6 worm cellular contexts compared by ENCODE assay signal in the genomic region with DNA sequence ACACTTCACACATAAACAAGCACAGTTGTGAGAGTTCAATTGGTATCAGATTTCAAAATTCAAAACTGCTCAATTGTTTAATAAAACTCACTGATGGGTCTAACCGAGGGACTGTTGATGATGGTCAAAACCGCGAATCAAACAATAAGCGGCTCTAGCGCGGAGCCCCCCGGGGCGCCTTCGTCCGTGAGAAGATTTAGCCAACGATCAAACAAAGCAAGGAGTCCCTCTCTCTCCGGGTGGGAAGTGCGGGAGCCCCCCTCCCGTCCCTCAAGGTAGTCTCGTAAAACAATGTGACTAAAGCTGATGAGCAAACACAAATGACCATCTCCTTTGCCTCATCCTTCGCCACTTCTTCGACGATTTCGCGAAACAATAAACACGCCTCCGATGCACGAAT.
TF ChIP-seq lines count a peak whose summit lies in the region.

No protein-coding gene starts in this region.

TF ChIP-seq in whole organism, L3 larva, 47 proteins besides CTCF, POLR2A, EP300 and RAD21:
- TF ChIP-seq jun-1 (tag; optimal IDR thresholded peaks at IDR 0.05; lab: Kevin White, UChicago) (no peak), pha-4 (tag; optimal IDR thresholded peaks at IDR 0.05; lab: Kevin White, UChicago) (peak; percentile 7), nhr-12 (tag; optimal IDR thresholded peaks at IDR 0.05; lab: Kevin White, UChicago) (no peak), ama-1 (optimal IDR thresholded peaks at IDR 0.05; lab: Kevin White, UChicago) (no peak), aly-2 (tag; optimal IDR thresholded peaks at IDR 0.05; lab: Kevin White, UChicago) (no peak)

TF ChIP-seq in whole organism, L4 larva, 104 proteins besides CTCF, POLR2A, EP300 and RAD21:
- TF ChIP-seq set-16 (GFP tag; IDR thresholded peaks at IDR 0.05; lab: Robert Waterston, UW), result peak; percentile 58
- TF ChIP-seq unc-62 (GFP tag; optimal IDR thresholded peaks at IDR 0.05 in 1 of 2; lab: Kevin White, UChicago), result peak in 1 of 2 experiments; percentile 81
- no peak for TF ChIP-seq unc-62 (tag; optimal IDR thresholded peaks at IDR 0.05; lab: Kevin White, UChicago)
- TF ChIP-seq daf-12 (tag; optimal IDR thresholded peaks at IDR 0.05; lab: Kevin White, UChicago), result no peak

TF ChIP-seq in whole organism, late embryonic, 69 proteins besides CTCF, POLR2A, EP300 and RAD21:
- TF ChIP-seq ref-2 (tag; optimal IDR thresholded peaks at IDR 0.05; lab: Kevin White, UChicago) (peak; percentile 32), sdc-2 (tag; optimal IDR thresholded peaks at IDR 0.05; lab: Kevin White, UChicago) (no peak), ceh-2 (tag; optimal IDR thresholded peaks at IDR 0.05; lab: Kevin White, UChicago) (peak; percentile 14), ceh-34 (tag; optimal IDR thresholded peaks at IDR 0.05; lab: Kevin White, UChicago) (peak; percentile 55)

TF ChIP-seq in whole organism, midembryonic, 9 proteins besides CTCF, POLR2A, EP300 and RAD21:
- peak; percentile 6; the same call in 1 of the 2 replicates for TF ChIP-seq ztf-29 (GFP tag; IDR thresholded peaks at IDR 0.05; lab: Robert Waterston, UW)
- no peak for TF ChIP-seq T22C8.4 (GFP tag; IDR thresholded peaks at IDR 0.05; lab: Robert Waterston, UW)

TF ChIP-seq in whole organism, mixed stage, embryonic, 35 proteins besides CTCF, POLR2A, EP300 and RAD21:
- TF ChIP-seq ceh-39 (tag; optimal IDR thresholded peaks at IDR 0.05; lab: Kevin White, UChicago) (no peak), pha-4 (tag; optimal IDR thresholded peaks at IDR 0.05; lab: Kevin White, UChicago) (peak; percentile 27), unc-62 (GFP tag; optimal IDR thresholded peaks at IDR 0.05; lab: Kevin White, UChicago) (no peak), zip-8 (tag; optimal IDR thresholded peaks at IDR 0.05; lab: Kevin White, UChicago) (no peak)
TF ChIP-seq in whole organism, mixed stage, embryonic: peak in this region for 1.

TF ChIP-seq in whole organism, young adult, 124 proteins besides CTCF, POLR2A, EP300 and RAD21:
- TF ChIP-seq hsf-1 (GFP tag; IDR thresholded peaks at IDR 0.05; lab: Robert Waterston, UW) (0 out of 2 replicates have a peak, but pooled peaks have one; percentile 30), lin-54 (GFP tag; optimal IDR thresholded peaks at IDR 0.05; lab: Kevin White, UChicago) (no peak), F55B11.4 (tag; optimal IDR thresholded peaks at IDR 0.05; lab: Kevin White, UChicago; ENCODE audit: borderline replicate concordance, insufficient read depth) (no peak), madf-3 (GFP tag; IDR thresholded peaks at IDR 0.05; lab: Robert Waterston, UW) (0 out of 2 replicates have a peak, but pooled peaks have one; percentile 32)
